Worm (Caenorhabditis elegans) whole organism, early embryonic: ENCODE data around the gene Y39G8B.2.

ENCODE experiments used
- B0310.2 ChIP-seq: sonication (generic microtip); optimal IDR thresholded peaks from 2 replicates; lab custom pipeline; 2016; ENCODE audit warnings: mild to moderate bottlenecking, missing genetic modification characterization, missing compliant biosample characterization
- F13C5.2 ChIP-seq: sonication (generic microtip); optimal IDR thresholded peaks from 2 replicates; lab custom pipeline; 2017; ENCODE audit warnings: mild to moderate bottlenecking, missing genetic modification characterization, inconsistent platforms, missing compliant biosample characterization
- aly-1 ChIP-seq: sonication (generic microtip); optimal IDR thresholded peaks from 2 replicates; lab custom pipeline; 2016; ENCODE audit warnings: missing genetic modification characterization, missing compliant biosample characterization
- ama-1 ChIP-seq: fragments of 150-350 bp; optimal IDR thresholded peaks from 2 replicates; lab custom pipeline; 2014
- ceh-13 ChIP-seq: fragments of 200-800 bp; sonication (Bioruptor generic); optimal IDR thresholded peaks from 2 replicates; lab custom pipeline; 2018; ENCODE audit warnings: mild to moderate bottlenecking, missing genetic modification characterization, missing compliant biosample characterization
- ceh-36 ChIP-seq: sonication (generic microtip); optimal IDR thresholded peaks from 2 replicates; lab custom pipeline; 2016; ENCODE audit warnings: missing genetic modification characterization, inconsistent platforms, missing compliant biosample characterization
- ets-7 ChIP-seq: sonication (generic microtip); optimal IDR thresholded peaks from 2 replicates; lab custom pipeline; 2016; ENCODE audit warnings: missing genotype, missing genetic modification characterization, missing compliant biosample characterization
- flt-1 ChIP-seq: fragments of 200-800 bp; sonication (Bioruptor generic); IDR thresholded peaks from 2 replicates; pipeline ENCODE4 v1.3.6; 2022; ENCODE audit warnings: missing genetic modification characterization, missing compliant biosample characterization
- hmbx-1 ChIP-seq: sonication (generic microtip); optimal IDR thresholded peaks from 2 replicates; lab custom pipeline; 2016; ENCODE audit warnings: mild to moderate bottlenecking, missing genetic modification characterization, missing compliant biosample characterization
- hmg-4 ChIP-seq: fragments of 200-800 bp; sonication (Bioruptor generic); optimal IDR thresholded peaks from 2 replicates; lab custom pipeline; 2018; ENCODE audit warnings: mild to moderate bottlenecking, missing genetic modification characterization, missing compliant biosample characterization
- hnd-1 ChIP-seq: sonication (generic microtip); optimal IDR thresholded peaks from 2 replicates; lab custom pipeline; 2016; ENCODE audit warnings: missing genetic modification characterization, missing compliant biosample characterization
- pes-1 ChIP-seq: fragments of 200-800 bp; sonication (Bioruptor generic); IDR thresholded peaks from 2 replicates; pipeline ENCODE4 v1.3.6; 2022; ENCODE audit warnings: missing genetic modification reagents, missing genetic modification characterization, missing compliant biosample characterization
- scrt-1 ChIP-seq: fragments of 200-800 bp; sonication (Bioruptor generic); IDR thresholded peaks from 2 replicates; pipeline ENCODE4 v1.3.6; 2022; ENCODE audit warnings: missing genetic modification characterization, missing compliant biosample characterization
- sea-1 ChIP-seq: fragments of 200-800 bp; sonication (Bioruptor generic); conservative IDR thresholded peaks from 2 replicates; pipeline ENCODE4 v1.3.6; 2022; ENCODE audit warnings: missing genetic modification characterization, missing compliant biosample characterization
- tbx-11 ChIP-seq: fragments of 200-800 bp; sonication (Bioruptor generic); IDR thresholded peaks from 2 replicates; pipeline ENCODE4 v1.3.6; 2022; ENCODE audit warnings: missing genetic modification characterization, missing compliant biosample characterization
- tbx-37 ChIP-seq: fragments of 200-800 bp; sonication (Bioruptor generic); conservative IDR thresholded peaks from 2 replicates; pipeline ENCODE4 v1.3.6; 2022; ENCODE audit warnings: missing genetic modification reagents, missing genetic modification characterization, missing compliant biosample characterization
- tra-4 ChIP-seq: sonication (generic microtip); optimal IDR thresholded peaks from 2 replicates; lab custom pipeline; 2017; ENCODE audit warnings: missing genetic modification characterization, missing compliant biosample characterization

Gene Y39G8B.2

ce11 chrII:14010656-14011376 lies 34.8 kb upstream of the Y39G8B.2 start, which contains the start of gene F01D5.8:
Gene F01D5.8 (plus strand): TSS chrII:14010706.
- TF ChIP-seq B0310.2: no peak
- no peak for TF ChIP-seq tbx-11 (GFP tag; lab: Robert Waterston, UW)
- no peak for TF ChIP-seq tbx-37 (GFP tag; lab: Robert Waterston, UW)
- TF ChIP-seq pes-1 (GFP tag; lab: Robert Waterston, UW): no peak

ce11 chrII:14008359-14008758 lies 32.3 kb upstream of the Y39G8B.2 start, which contains the start of gene F01D5.7:
Gene F01D5.7 (plus strand): TSS chrII:14008659.
- TF ChIP-seq tra-4 (no peak), ets-7 (tag; lab: Kevin White, UChicago) (no peak), tbx-11 (GFP tag; lab: Robert Waterston, UW) (no peak), sea-1 (GFP tag; lab: Robert Waterston, UW) (no peak), hnd-1 (tag; lab: Kevin White, UChicago) (no peak), tbx-37 (GFP tag; lab: Robert Waterston, UW) (no peak), hmg-4 (GFP tag; lab: Kevin White, UChicago) (no peak), B0310.2 (no peak), F13C5.2 (tag; lab: Kevin White, UChicago) (no peak), ceh-36 (tag; lab: Kevin White, UChicago) (no peak), ama-1 (lab: Kevin White, UChicago) (no peak), aly-1 (no peak), ceh-13 (GFP tag; lab: Kevin White, UChicago) (no peak), hmbx-1 (tag; lab: Kevin White, UChicago) (no peak), pes-1 (GFP tag; lab: Robert Waterston, UW) (no peak), flt-1 (no peak), scrt-1 (GFP tag; lab: Robert Waterston, UW) (no peak)

ce11 chrII:14006210-14006609 lies 30.2 kb upstream of the Y39G8B.2 start, which contains the start of gene F01D5.6:
Gene F01D5.6 (plus strand): TSS chrII:14006510.
- TF ChIP-seq F13C5.2 (tag; lab: Kevin White, UChicago): no peak
- TF ChIP-seq ceh-13 (GFP tag; lab: Kevin White, UChicago): no peak
- TF ChIP-seq tbx-11 (GFP tag; lab: Robert Waterston, UW): no peak
- no peak for TF ChIP-seq ets-7 (tag; lab: Kevin White, UChicago)
- TF ChIP-seq hmg-4 (GFP tag; lab: Kevin White, UChicago): no peak
- TF ChIP-seq pes-1 (GFP tag; lab: Robert Waterston, UW): no peak
- no peak for TF ChIP-seq hnd-1 (tag; lab: Kevin White, UChicago)
- no peak for TF ChIP-seq aly-1
- no peak for TF ChIP-seq sea-1 (GFP tag; lab: Robert Waterston, UW)
- TF ChIP-seq B0310.2: no peak
- TF ChIP-seq hmbx-1 (tag; lab: Kevin White, UChicago): no peak
- no peak for TF ChIP-seq tra-4

- no peak for TF ChIP-seq tbx-11 (GFP tag; lab: Robert Waterston, UW)
- TF ChIP-seq pes-1 (GFP tag; lab: Robert Waterston, UW): no peak
- no peak for TF ChIP-seq scrt-1 (GFP tag; lab: Robert Waterston, UW)
- TF ChIP-seq ceh-36 (tag; lab: Kevin White, UChicago): no peak
- no peak for TF ChIP-seq ama-1 (lab: Kevin White, UChicago)
- TF ChIP-seq F13C5.2 (tag; lab: Kevin White, UChicago): no peak
- no peak for TF ChIP-seq tra-4
- TF ChIP-seq ets-7 (tag; lab: Kevin White, UChicago): no peak
- TF ChIP-seq hnd-1 (tag; lab: Kevin White, UChicago): no peak
- no peak for TF ChIP-seq B0310.2
- no peak for TF ChIP-seq tbx-37 (GFP tag; lab: Robert Waterston, UW)
- no peak for TF ChIP-seq sea-1 (GFP tag; lab: Robert Waterston, UW)
- no peak for TF ChIP-seq hmg-4 (GFP tag; lab: Kevin White, UChicago)
- no peak for TF ChIP-seq flt-1
- no peak for TF ChIP-seq hmbx-1 (tag; lab: Kevin White, UChicago)
- TF ChIP-seq ceh-13 (GFP tag; lab: Kevin White, UChicago): no peak
Measured at ce11 chrII:14005183-14005582, 29.2 kb upstream of the Y39G8B.2 start.

- no peak for TF ChIP-seq ets-7 (tag; lab: Kevin White, UChicago)
- no peak for TF ChIP-seq sea-1 (GFP tag; lab: Robert Waterston, UW)
- TF ChIP-seq pes-1 (GFP tag; lab: Robert Waterston, UW): no peak
- TF ChIP-seq F13C5.2 (tag; lab: Kevin White, UChicago): no peak
- TF ChIP-seq ama-1 (lab: Kevin White, UChicago): no peak
- TF ChIP-seq hmg-4 (GFP tag; lab: Kevin White, UChicago): no peak
Measured at ce11 chrII:14004770-14005169, 28.7 kb upstream of the Y39G8B.2 start.

- TF ChIP-seq hmg-4 (GFP tag; lab: Kevin White, UChicago) (no peak), B0310.2 (no peak), scrt-1 (GFP tag; lab: Robert Waterston, UW) (no peak), ceh-13 (GFP tag; lab: Kevin White, UChicago) (no peak), aly-1 (no peak)
Measured at ce11 chrII:14003821-14004430, 27.9 kb upstream of the Y39G8B.2 start.

- no peak for TF ChIP-seq pes-1 (GFP tag; lab: Robert Waterston, UW)
- TF ChIP-seq tbx-37 (GFP tag; lab: Robert Waterston, UW): no peak
- TF ChIP-seq hmg-4 (GFP tag; lab: Kevin White, UChicago): no peak
- TF ChIP-seq hmbx-1 (tag; lab: Kevin White, UChicago): no peak
- no peak for TF ChIP-seq B0310.2
- TF ChIP-seq flt-1: no peak
- TF ChIP-seq sea-1 (GFP tag; lab: Robert Waterston, UW): no peak
- no peak for TF ChIP-seq ceh-13 (GFP tag; lab: Kevin White, UChicago)
- TF ChIP-seq ets-7 (tag; lab: Kevin White, UChicago): no peak
- no peak for TF ChIP-seq tbx-11 (GFP tag; lab: Robert Waterston, UW)
- TF ChIP-seq ceh-36 (tag; lab: Kevin White, UChicago): no peak
- TF ChIP-seq tra-4: no peak
- no peak for TF ChIP-seq ama-1 (lab: Kevin White, UChicago)
- TF ChIP-seq hnd-1 (tag; lab: Kevin White, UChicago): no peak
- no peak for TF ChIP-seq F13C5.2 (tag; lab: Kevin White, UChicago)
- TF ChIP-seq scrt-1 (GFP tag; lab: Robert Waterston, UW): no peak
Measured at ce11 chrII:14002200-14002599, 26.2 kb upstream of the Y39G8B.2 start, which contains the start of gene F01D5.5. Gene F01D5.5 (minus strand): TSS chrII:14002300.
